Fruit fly (Drosophila melanogaster) whole organism, embryonic: ENCODE measurements around the gene Spn75F.

ENCODE experiments used
- Ada2b ChIP-seq: fragments of 200-800 bp; sonication (Bioruptor generic); IDR thresholded peaks from 2 replicates; pipeline ENCODE4 v1.3.6; 2022; ENCODE audit warnings: missing biosample characterization, missing genetic modification characterization
- Atf3 ChIP-seq: fragments of 200-800 bp; sonication (Bioruptor generic); optimal IDR thresholded peaks from 3 replicates; lab custom pipeline; 2016; ENCODE audit warnings: missing biosample characterization, missing genetic modification characterization
- CG10267 ChIP-seq: fragments of 200-800 bp; sonication (Bioruptor generic); optimal IDR thresholded peaks from 2 replicates; lab custom pipeline; 2018; ENCODE audit warnings: missing biosample characterization, mild to moderate bottlenecking, missing genetic modification characterization, moderate library complexity
- CG10274 ChIP-seq: fragments of 200-800 bp; sonication (Bioruptor generic); optimal IDR thresholded peaks from 3 replicates; lab custom pipeline; 2017; ENCODE audit warnings: missing biosample characterization, mild to moderate bottlenecking, missing genetic modification characterization
- CG11398 ChIP-seq: fragments of 200-800 bp; sonication (Bioruptor generic); optimal IDR thresholded peaks from 2 replicates; lab custom pipeline; 2016; ENCODE audit warnings: missing biosample characterization, missing genetic modification characterization
- CG12236 ChIP-seq: fragments of 200-800 bp; sonication (Bioruptor generic); optimal IDR thresholded peaks from 2 replicates; lab custom pipeline; 2016; ENCODE audit warnings: missing biosample characterization, missing genetic modification characterization
- CG1233 ChIP-seq: fragments of 200-800 bp; sonication (Bioruptor generic); optimal IDR thresholded peaks from 4 replicates; lab custom pipeline; 2018; ENCODE audit warnings: missing biosample characterization, mild to moderate bottlenecking, missing genetic modification characterization
- CG12942 ChIP-seq: fragments of 200-800 bp; sonication (Bioruptor generic); optimal IDR thresholded peaks from 3 replicates; lab custom pipeline; 2016; ENCODE audit warnings: missing biosample characterization, missing genetic modification characterization
- CG15696 ChIP-seq: fragments of 200-800 bp; sonication (Bioruptor generic); optimal IDR thresholded peaks from 2 replicates; lab custom pipeline; 2019; ENCODE audit warnings: missing biosample characterization, mild to moderate bottlenecking, missing genetic modification characterization, moderate library complexity
- CG16863 ChIP-seq: fragments of 200-800 bp; sonication (Bioruptor generic); optimal IDR thresholded peaks from 3 replicates; lab custom pipeline; 2016; ENCODE audit warnings: missing biosample characterization, missing genetic modification characterization
- CG17912 ChIP-seq: fragments of 200-800 bp; sonication (Bioruptor generic); optimal IDR thresholded peaks from 2 replicates; lab custom pipeline; 2018; ENCODE audit warnings: missing biosample characterization, mild to moderate bottlenecking, missing genetic modification characterization
- CG1792 ChIP-seq: fragments of 200-800 bp; sonication (Bioruptor generic); optimal IDR thresholded peaks from 2 replicates; lab custom pipeline; 2016; ENCODE audit warnings: missing biosample characterization, missing genetic modification characterization
- CG2129 ChIP-seq: fragments of 200-800 bp; sonication (Bioruptor generic); IDR thresholded peaks from 2 replicates; pipeline ENCODE4 v1.3.6; 2022; ENCODE audit warnings: missing biosample characterization, missing genetic modification characterization; ENCODE audit not compliant: partially characterized antibody
- CG30020 ChIP-seq: fragments of 200-800 bp; optimal IDR thresholded peaks from 2 replicates; lab custom pipeline; 2019; ENCODE audit warnings: missing biosample characterization, mild to moderate bottlenecking, missing genetic modification characterization, moderate library complexity
- CG31365 ChIP-seq: fragments of 200-800 bp; sonication (Bioruptor generic); optimal IDR thresholded peaks from 2 replicates; lab custom pipeline; 2018; ENCODE audit warnings: missing biosample characterization, mild to moderate bottlenecking, missing genetic modification characterization
- CG33213 ChIP-seq: fragments of 200-800 bp; sonication (Bioruptor generic); optimal IDR thresholded peaks from 3 replicates; lab custom pipeline; 2016; ENCODE audit warnings: missing biosample characterization, missing genetic modification characterization
- CG6689 ChIP-seq: fragments of 200-800 bp; sonication (Bioruptor generic); IDR thresholded peaks from 2 replicates; pipeline ENCODE4 v1.3.6; 2022; ENCODE audit warnings: missing biosample characterization, missing genetic modification characterization
- CG6813 ChIP-seq: fragments of 200-800 bp; sonication (Bioruptor generic); optimal IDR thresholded peaks from 2 replicates; lab custom pipeline; 2017; ENCODE audit warnings: missing biosample characterization, missing genetic modification characterization, mild to moderate bottlenecking, moderate library complexity, missing genetic modification reagents
- CG7987 ChIP-seq: fragments of 200-800 bp; sonication (Bioruptor generic); optimal IDR thresholded peaks from 2 replicates; lab custom pipeline; 2018; ENCODE audit warnings: missing biosample characterization, mild to moderate bottlenecking, missing genetic modification characterization, moderate library complexity
- CG8089 ChIP-seq: fragments of 200-800 bp; sonication (Bioruptor generic); optimal IDR thresholded peaks from 3 replicates; lab custom pipeline; 2016; ENCODE audit warnings: missing biosample characterization, missing genetic modification characterization
- CG8478 ChIP-seq: fragments of >200 bp; optimal IDR thresholded peaks from 2 replicates; lab custom pipeline; 2018
- CG9437 ChIP-seq: fragments of 200-800 bp; sonication (Bioruptor generic); optimal IDR thresholded peaks from 2 replicates; lab custom pipeline; 2018; ENCODE audit warnings: missing biosample characterization, mild to moderate bottlenecking, missing genetic modification characterization
- CkIIα-i1 ChIP-seq: fragments of 200-800 bp; sonication (Bioruptor generic); IDR thresholded peaks from 2 replicates; pipeline ENCODE4 v1.3.6; 2022; ENCODE audit warnings: missing biosample characterization, missing genetic modification characterization
- D ChIP-seq, 2 experiments: fragments of 200-800 bp in 1 of 2; fragments of >200 bp in 1 of 2; sonication (Bioruptor generic) in 1 of 2; optimal IDR thresholded peaks; 2 replicates in 1 of 2; 3 replicates in 1 of 2; lab custom pipeline; 2017; ENCODE audit warnings: mild to moderate bottlenecking in 1 of 2, missing biosample characterization in 1 of 2, missing genetic modification characterization in 1 of 2, missing genetic modification reagents in 1 of 2
- D19B ChIP-seq: fragments of 200-800 bp; sonication (Bioruptor generic); optimal IDR thresholded peaks from 2 replicates; lab custom pipeline; 2017; ENCODE audit warnings: missing biosample characterization, mild to moderate bottlenecking, missing genetic modification characterization
- Dbx ChIP-seq: fragments of 200-800 bp; sonication (Bioruptor generic); IDR thresholded peaks from 3 replicates; pipeline ENCODE4 v1.3.6; 2022; ENCODE audit warnings: missing biosample characterization, missing genetic modification characterization
- Ets65A ChIP-seq: fragments of 200-800 bp; sonication (Bioruptor generic); peaks from one replicate; lab custom pipeline; 2016; ENCODE audit warnings: missing biosample characterization, missing genetic modification characterization
- GATAe ChIP-seq: fragments of 200-800 bp; sonication (Bioruptor generic); conservative IDR thresholded peaks from 2 replicates; pipeline ENCODE4 v1.3.6; 2022; ENCODE audit warnings: missing biosample characterization, missing genetic modification characterization
- H2.0 ChIP-seq: fragments of 200-800 bp; sonication (Bioruptor generic); IDR thresholded peaks from 2 replicates; pipeline ENCODE4 v1.3.6; 2022; ENCODE audit warnings: missing biosample characterization, missing genetic modification characterization
- Hey ChIP-seq: fragments of 200-800 bp; sonication (Bioruptor generic); optimal IDR thresholded peaks from 3 replicates; lab custom pipeline; 2018; ENCODE audit warnings: missing biosample characterization, mild to moderate bottlenecking, missing genetic modification characterization
- Max ChIP-seq: fragments of 200-800 bp; sonication (Bioruptor generic); optimal IDR thresholded peaks from 2 replicates; lab custom pipeline; 2016; ENCODE audit warnings: missing biosample characterization, mild to moderate bottlenecking, missing genetic modification characterization
- Neu2 ChIP-seq: fragments of 200-800 bp; sonication (Bioruptor generic); optimal IDR thresholded peaks from 3 replicates; lab custom pipeline; 2016; ENCODE audit warnings: missing biosample characterization, missing genetic modification characterization, borderline replicate concordance
- Side ChIP-seq: fragments of 200-800 bp; sonication (Bioruptor generic); optimal IDR thresholded peaks from 2 replicates; lab custom pipeline; 2016; ENCODE audit warnings: missing biosample characterization, missing genetic modification characterization
- YL-1 ChIP-seq: fragments of 200-800 bp; sonication (Bioruptor generic); optimal IDR thresholded peaks from 3 replicates; lab custom pipeline; 2017; ENCODE audit warnings: missing biosample characterization, mild to moderate bottlenecking, missing genetic modification characterization
- ap ChIP-seq: fragments of 200-800 bp; sonication (Bioruptor generic); IDR thresholded peaks from 2 replicates; pipeline ENCODE4 v1.3.6; 2022; ENCODE audit warnings: missing biosample characterization, missing genetic modification characterization
- az2 ChIP-seq: fragments of 200-800 bp; sonication (Bioruptor generic); optimal IDR thresholded peaks from 3 replicates; lab custom pipeline; 2016; ENCODE audit warnings: missing biosample characterization, missing genetic modification characterization
- bigmax ChIP-seq: fragments of 200-800 bp; sonication (Bioruptor generic); optimal IDR thresholded peaks from 2 replicates; lab custom pipeline; 2018; ENCODE audit warnings: missing biosample characterization, mild to moderate bottlenecking, missing genetic modification characterization
- br ChIP-seq: fragments of >200 bp; optimal IDR thresholded peaks from 2 replicates; lab custom pipeline; 2017
- chif ChIP-seq, 2 experiments: fragments of 200-800 bp; sonication (Bioruptor generic); optimal IDR thresholded peaks; 3 replicates each; lab custom pipeline; 2016; ENCODE audit warnings: missing biosample characterization in 2 of 2, missing genetic modification characterization in 2 of 2
- chm ChIP-seq: fragments of 200-800 bp; sonication (Bioruptor generic); IDR thresholded peaks from 2 replicates; pipeline ENCODE4 v1.3.6; 2022; ENCODE audit warnings: missing biosample characterization, missing genetic modification characterization
- emc ChIP-seq: fragments of 200-800 bp; sonication (Bioruptor generic); optimal IDR thresholded peaks from 2 replicates; lab custom pipeline; 2016; ENCODE audit warnings: missing biosample characterization, missing genetic modification characterization
- fu2 ChIP-seq: fragments of 200-800 bp; sonication (Bioruptor generic); optimal IDR thresholded peaks from 2 replicates; lab custom pipeline; 2016; ENCODE audit warnings: missing biosample characterization, missing genetic modification characterization
- pan ChIP-seq, 4 experiments: fragments of >200 bp in 3 of 4; fragments of 200-800 bp in 1 of 4; sonication (Bioruptor generic) in 1 of 4; optimal IDR thresholded peaks in 3 of 4; IDR thresholded peaks in 1 of 4; 2 replicates each; pipeline versions ENCODE4 v1.3.6 to Lab custom; 2017 to 2022; ENCODE audit warnings: missing biosample characterization in 2 of 4, missing genetic modification characterization in 2 of 4, mixed read lengths in 1 of 4
- pzg ChIP-seq: fragments of 200-800 bp; sonication (Bioruptor generic); optimal IDR thresholded peaks from 3 replicates; lab custom pipeline; 2018; ENCODE audit warnings: missing biosample characterization, mild to moderate bottlenecking, missing genetic modification characterization, moderate library complexity
- sd ChIP-seq: fragments of 200-800 bp; sonication (Bioruptor generic); optimal IDR thresholded peaks from 3 replicates; lab custom pipeline; 2018; ENCODE audit warnings: missing biosample characterization, mild to moderate bottlenecking, missing genetic modification characterization, moderate library complexity
- sr ChIP-seq: fragments of 200-800 bp; sonication (Bioruptor generic); IDR thresholded peaks from 3 replicates; pipeline ENCODE4 v1.3.6; 2022; ENCODE audit warnings: missing biosample characterization, missing genetic modification characterization
- tll ChIP-seq, 2 experiments: fragments of 200-800 bp in 1 of 2; fragments of >200 bp in 1 of 2; sonication (Bioruptor generic) in 1 of 2; optimal IDR thresholded peaks; 2 replicates each; lab custom pipeline; 2017 to 2019; ENCODE audit warnings: missing biosample characterization in 2 of 2, missing genetic modification characterization in 2 of 2, mild to moderate bottlenecking in 1 of 2, moderate library complexity in 1 of 2
- twi ChIP-seq: fragments of 200-800 bp; optimal IDR thresholded peaks from 2 replicates; lab custom pipeline; 2019; ENCODE audit warnings: missing biosample characterization, mild to moderate bottlenecking, missing genetic modification characterization, moderate library complexity
- tx ChIP-seq: fragments of 200-800 bp; sonication (Bioruptor generic); optimal IDR thresholded peaks from 2 replicates; lab custom pipeline; 2016; ENCODE audit warnings: missing biosample characterization, missing genetic modification characterization
- vfl ChIP-seq: fragments of 200-800 bp; sonication (Bioruptor generic); optimal IDR thresholded peaks from 2 replicates; lab custom pipeline; 2016; ENCODE audit warnings: missing biosample characterization, missing genetic modification characterization
- wdn ChIP-seq: fragments of 200-800 bp; sonication (Bioruptor generic); IDR thresholded peaks from 2 replicates; pipeline ENCODE4 v1.3.6; 2022; ENCODE audit warnings: missing biosample characterization, missing genetic modification characterization

The Spn75F gene

dm6 chr3L:19097665-19098082 is 31.8 kb downstream of the Spn75F start, which contains the start of the genes Naxd and CG14079 (continued):
- no peak for TF ChIP-seq D (optimal IDR thresholded peaks at IDR 0.05; lab: Kevin White, UChicago)
- TF ChIP-seq D (GFP tag; optimal IDR thresholded peaks at IDR 0.05; lab: Kevin White, UChicago) = no peak
- no peak for TF ChIP-seq wdn (GFP tag; lab: Robert Waterston, UW)
- no peak for TF ChIP-seq bigmax
- no peak for TF ChIP-seq CG8478
- TF ChIP-seq D19B = no peak
- no peak for TF ChIP-seq Hey (tag; lab: Kevin White, UChicago)
- no peak for TF ChIP-seq CkIIα-i1
- TF ChIP-seq CG15696 (tag; lab: Kevin White, UChicago) = peak; percentile 14
- TF ChIP-seq Atf3 (GFP tag; lab: Kevin White, UChicago) = no peak
- peak; percentile 40 for TF ChIP-seq CG9437 (GFP tag; lab: Kevin White, UChicago)
- no peak for TF ChIP-seq CG17912 (GFP tag; lab: Kevin White, UChicago)
- TF ChIP-seq Dbx (GFP tag; lab: Robert Waterston, UW) = 0 out of 3 replicates have a peak, but pooled peaks have one; percentile 17
- TF ChIP-seq CG2129 = no peak
- TF ChIP-seq chm = 0 out of 2 replicates have a peak, but pooled peaks have one; percentile 21
- TF ChIP-seq CG1233 (GFP tag; lab: Kevin White, UChicago) = no peak
- TF ChIP-seq CG10274 (GFP tag; lab: Kevin White, UChicago) = no peak
- TF ChIP-seq tx = no peak
- TF ChIP-seq CG11398 (GFP tag; lab: Kevin White, UChicago) = no peak
- no peak for TF ChIP-seq Max
- peak; percentile 33 for TF ChIP-seq twi
- TF ChIP-seq sr (GFP tag; lab: Robert Waterston, UW) = no peak
- TF ChIP-seq vfl (GFP tag; lab: Kevin White, UChicago) = no peak
- TF ChIP-seq ap (GFP tag; lab: Robert Waterston, UW) = peak; percentile 68
- peak; percentile 77 for TF ChIP-seq H2.0 (GFP tag; lab: Robert Waterston, UW)
- TF ChIP-seq sd = no peak
- TF ChIP-seq CG6813 (GFP tag; lab: Kevin White, UChicago) = no peak
- TF ChIP-seq Ada2b (GFP tag; lab: Robert Waterston, UW) = peak; percentile 35; the same call in 1 of the 2 replicates
- TF ChIP-seq pan (optimal IDR thresholded peaks at IDR 0.05; lab: Kevin White, UChicago) = no peak
- peak in 1 of 2 experiments; percentile 76 for TF ChIP-seq pan (GFP tag; optimal IDR thresholded peaks at IDR 0.05 in 1 of 2, IDR thresholded peaks at IDR 0.05 in 1 of 2)
- TF ChIP-seq Neu2 (GFP tag; lab: Kevin White, UChicago) = no peak
- peak in 1 of 2 experiments; percentile 18 for TF ChIP-seq chif (GFP tag; optimal IDR thresholded peaks at IDR 0.05; lab: Kevin White, UChicago)
- no peak; the same call in 1 of the 2 replicates for TF ChIP-seq GATAe
- no peak for TF ChIP-seq CG8089 (GFP tag; lab: Kevin White, UChicago)
- no peak for TF ChIP-seq CG7987 (GFP tag; lab: Kevin White, UChicago)
- TF ChIP-seq YL-1 (GFP tag; lab: Kevin White, UChicago) = no peak
- TF ChIP-seq CG30020 = peak; percentile 31
- TF ChIP-seq CG31365 = no peak
- TF ChIP-seq fu2 (GFP tag; lab: Kevin White, UChicago) = no peak
- no peak for TF ChIP-seq CG33213
- TF ChIP-seq CG12236 (GFP tag; lab: Kevin White, UChicago) = no peak
- TF ChIP-seq CG1792 (GFP tag; lab: Kevin White, UChicago) = no peak
- TF ChIP-seq br = no peak
- TF ChIP-seq Side (GFP tag; lab: Kevin White, UChicago) = no peak
- TF ChIP-seq CG6689 (GFP tag; lab: Robert Waterston, UW) = peak; percentile 34; the same call in 1 of the 2 replicates
- peak; percentile 8 for TF ChIP-seq CG16863 (GFP tag; lab: Kevin White, UChicago)
- TF ChIP-seq az2 (GFP tag; lab: Kevin White, UChicago) = peak; percentile 71
- peak; percentile 74 for TF ChIP-seq CG12942
- TF ChIP-seq Ets65A (GFP tag; lab: Kevin White, UChicago) = peak; percentile 90
- no peak for TF ChIP-seq tll (GFP tag; optimal IDR thresholded peaks at IDR 0.05; lab: Kevin White, UChicago)
- peak; percentile 24 for TF ChIP-seq pzg (GFP tag; lab: Kevin White, UChicago)
- peak; percentile 40 for TF ChIP-seq CG10267 (tag; lab: Kevin White, UChicago)
- no peak for TF ChIP-seq emc (GFP tag; lab: Kevin White, UChicago)
